Fruit fly (Drosophila melanogaster) whole organism, pupa: Measurements from ENCODE around the gene BuGZ.

ENCODE experiments used
- CG10348 ChIP-seq: fragments of 200-800 bp; sonication (Bioruptor generic); IDR thresholded peaks from 2 replicates; pipeline ENCODE4 v1.3.6; 2022; ENCODE audit warnings: missing biosample characterization, missing genetic modification characterization
- CG13204 ChIP-seq: fragments of 200-800 bp; sonication (Bioruptor generic); optimal IDR thresholded peaks from 2 replicates; lab custom pipeline; 2018; ENCODE audit warnings: missing biosample characterization, mild to moderate bottlenecking, missing genetic modification characterization, moderate library complexity
- CG14655 ChIP-seq: fragments of 200-800 bp; sonication (Bioruptor generic); optimal IDR thresholded peaks from 3 replicates; lab custom pipeline; 2017; ENCODE audit warnings: mild to moderate bottlenecking, missing biosample characterization, missing genetic modification reagents, missing genetic modification characterization
- CG8159 ChIP-seq: fragments of 200-800 bp; sonication (Bioruptor generic); optimal IDR thresholded peaks from 3 replicates; lab custom pipeline; 2018; ENCODE audit warnings: missing biosample characterization, mild to moderate bottlenecking, missing genetic modification characterization, moderate library complexity
- EcR ChIP-seq: fragments of 200-800 bp; sonication (Bioruptor generic); optimal IDR thresholded peaks from 3 replicates; lab custom pipeline; 2019; ENCODE audit warnings: missing biosample characterization, missing genetic modification characterization, mild to moderate bottlenecking, moderate library complexity, missing genetic modification reagents
- Snoo ChIP-seq: fragments of 200-800 bp; sonication (Bioruptor generic); optimal IDR thresholded peaks from 3 replicates; lab custom pipeline; 2017; ENCODE audit warnings: missing biosample characterization, mild to moderate bottlenecking, missing genetic modification characterization, inconsistent platforms
- fd96Ca ChIP-seq: fragments of 200-800 bp; sonication (Bioruptor generic); IDR thresholded peaks from 3 replicates; pipeline ENCODE4 v1.3.6; 2022; ENCODE audit warnings: missing biosample characterization, missing genetic modification characterization

DNA sequence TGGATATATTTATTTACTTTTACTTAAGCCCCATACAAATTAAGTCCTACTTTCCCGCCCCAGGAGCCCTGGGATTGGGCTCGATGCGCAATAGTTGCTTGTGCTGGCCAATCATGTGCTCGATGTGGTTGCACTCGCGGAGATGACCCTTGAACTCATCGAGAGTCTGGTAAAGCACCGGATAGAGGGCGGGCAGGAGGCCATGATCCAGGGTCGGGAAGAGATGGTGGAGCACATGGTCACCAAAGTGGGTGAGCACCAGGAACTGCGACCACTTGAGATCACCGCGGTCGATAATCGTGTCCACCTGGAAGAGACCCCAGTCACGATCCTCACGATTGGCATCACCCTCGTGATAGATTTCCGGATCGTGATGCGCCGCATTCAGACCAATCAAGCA, 45.7 kb downstream of the BuGZ start:
- TF ChIP-seq EcR (GFP tag; lab: Kevin White, UChicago), result no peak
- TF ChIP-seq CG13204 (GFP tag; lab: Kevin White, UChicago), result no peak
- TF ChIP-seq fd96Ca (GFP tag; lab: Robert Waterston, UW), result no peak
- no peak for TF ChIP-seq CG14655 (GFP tag; lab: Kevin White, UChicago)
- no peak for TF ChIP-seq CG8159 (tag; lab: Kevin White, UChicago)
- TF ChIP-seq Snoo (tag; lab: Kevin White, UChicago), result no peak
- TF ChIP-seq CG10348 (GFP tag; lab: Robert Waterston, UW), result no peak
